Fruit fly (Drosophila melanogaster) whole organism, embryonic: ENCODE results near the gene Ubc4.
A peak's percentile ranks its signal among the peaks of the same experiment; 100 is the strongest.

ENCODE experiments used
- CG11247 ChIP-seq: fragments of 200-800 bp; sonication (Bioruptor generic); IDR thresholded peaks from 2 replicates; pipeline ENCODE4 v1.3.6; 2022; ENCODE audit warnings: missing biosample characterization, missing genetic modification characterization
- CG11696 ChIP-seq: fragments of 200-800 bp; sonication (Bioruptor generic); IDR thresholded peaks from 2 replicates; pipeline ENCODE4 v1.3.6; 2022; ENCODE audit warnings: missing biosample characterization, missing genetic modification characterization
- CG12769 ChIP-seq: fragments of 200-800 bp; sonication (Bioruptor generic); optimal IDR thresholded peaks from 2 replicates; lab custom pipeline; 2019; ENCODE audit warnings: missing biosample characterization, mild to moderate bottlenecking, missing genetic modification characterization, moderate library complexity
- CG13123 ChIP-seq: fragments of 200-800 bp; sonication (Bioruptor generic); optimal IDR thresholded peaks from 2 replicates; lab custom pipeline; 2016; ENCODE audit warnings: missing biosample characterization, missing genetic modification characterization
- CG14965 ChIP-seq: fragments of 200-800 bp; sonication (Bioruptor generic); optimal IDR thresholded peaks from 2 replicates; lab custom pipeline; 2016; ENCODE audit warnings: missing biosample characterization, missing genetic modification characterization, borderline replicate concordance
- CG15073 ChIP-seq: fragments of 200-800 bp; sonication (Bioruptor generic); optimal IDR thresholded peaks from 2 replicates; lab custom pipeline; 2016; ENCODE audit warnings: missing biosample characterization, missing genetic modification characterization
- CG17328 ChIP-seq: fragments of 200-800 bp; sonication (Bioruptor generic); IDR thresholded peaks from 2 replicates; pipeline ENCODE4 v1.3.6; 2022; ENCODE audit warnings: missing biosample characterization, missing genetic modification characterization
- CG18764 ChIP-seq: fragments of 200-800 bp; sonication (Bioruptor generic); optimal IDR thresholded peaks from 3 replicates; lab custom pipeline; 2016; ENCODE audit warnings: missing biosample characterization, missing genetic modification characterization
- CG2202 ChIP-seq: fragments of 200-800 bp; sonication (Bioruptor generic); optimal IDR thresholded peaks from 2 replicates; lab custom pipeline; 2018; ENCODE audit warnings: missing biosample characterization, mild to moderate bottlenecking, missing genetic modification characterization
- CG2678 ChIP-seq: fragments of 200-800 bp; sonication (Bioruptor generic); optimal IDR thresholded peaks from 3 replicates; lab custom pipeline; 2019; ENCODE audit warnings: missing biosample characterization, mild to moderate bottlenecking, missing genetic modification characterization, moderate library complexity
- CG32767 ChIP-seq: fragments of 200-800 bp; sonication (Bioruptor generic); IDR thresholded peaks from 2 replicates; pipeline ENCODE4 v1.3.6; 2022; ENCODE audit warnings: missing biosample characterization, missing genetic modification characterization
- CG33213 ChIP-seq: fragments of 200-800 bp; sonication (Bioruptor generic); optimal IDR thresholded peaks from 3 replicates; lab custom pipeline; 2016; ENCODE audit warnings: missing biosample characterization, missing genetic modification characterization
- CG42726 ChIP-seq: fragments of 200-800 bp; sonication (Bioruptor generic); IDR thresholded peaks from 2 replicates; pipeline ENCODE4 v1.3.6; 2022; ENCODE audit warnings: missing biosample characterization, missing genetic modification characterization; ENCODE audit not compliant: partially characterized antibody
- CG4360 ChIP-seq: fragments of 200-800 bp; sonication (Bioruptor generic); IDR thresholded peaks from 2 replicates; pipeline ENCODE4 v1.3.6; 2022; ENCODE audit warnings: missing biosample characterization, missing genetic modification characterization
- CG4617 ChIP-seq: fragments of 200-800 bp; sonication (Bioruptor generic); optimal IDR thresholded peaks from 3 replicates; lab custom pipeline; 2016; ENCODE audit warnings: missing biosample characterization, missing genetic modification characterization, borderline replicate concordance
- CG6689 ChIP-seq: fragments of 200-800 bp; sonication (Bioruptor generic); IDR thresholded peaks from 2 replicates; pipeline ENCODE4 v1.3.6; 2022; ENCODE audit warnings: missing biosample characterization, missing genetic modification characterization
- CG7987 ChIP-seq: fragments of 200-800 bp; sonication (Bioruptor generic); optimal IDR thresholded peaks from 2 replicates; lab custom pipeline; 2018; ENCODE audit warnings: missing biosample characterization, mild to moderate bottlenecking, missing genetic modification characterization, moderate library complexity
- CG9797 ChIP-seq: fragments of 200-800 bp; sonication (Bioruptor generic); optimal IDR thresholded peaks from 3 replicates; lab custom pipeline; 2018; ENCODE audit warnings: missing biosample characterization, mild to moderate bottlenecking, missing genetic modification characterization
- CHES-1-like ChIP-seq: fragments of 200-800 bp; sonication (Bioruptor generic); optimal IDR thresholded peaks from 2 replicates; lab custom pipeline; 2016; ENCODE audit warnings: missing biosample characterization, missing genetic modification characterization
- CoRest ChIP-seq: fragments of 200-800 bp; sonication (Bioruptor generic); optimal IDR thresholded peaks from 3 replicates; lab custom pipeline; 2018; ENCODE audit warnings: missing biosample characterization, mild to moderate bottlenecking, missing genetic modification characterization, moderate library complexity
- Drgx ChIP-seq: fragments of 200-800 bp; sonication (Bioruptor generic); IDR thresholded peaks from 2 replicates; pipeline ENCODE4 v1.3.6; 2022; ENCODE audit warnings: missing biosample characterization, missing genetic modification characterization
- Eip74EF ChIP-seq, 2 experiments: fragments of 200-800 bp in 1 of 2; fragments of >200 bp in 1 of 2; sonication (Bioruptor generic) in 1 of 2; optimal IDR thresholded peaks; 2 replicates each; lab custom pipeline; 2017 to 2019; ENCODE audit warnings: missing biosample characterization in 2 of 2, missing genetic modification characterization in 2 of 2, mild to moderate bottlenecking in 1 of 2, moderate library complexity in 1 of 2
- Ets97D ChIP-seq: fragments of 200-800 bp; sonication (Bioruptor generic); optimal IDR thresholded peaks from 3 replicates; lab custom pipeline; 2016; ENCODE audit warnings: missing biosample characterization, missing genetic modification characterization
- H15 ChIP-seq: fragments of 200-800 bp; sonication (Bioruptor generic); IDR thresholded peaks from 3 replicates; pipeline ENCODE4 v1.3.6; 2022; ENCODE audit warnings: missing biosample characterization, missing genetic modification characterization
- HLH54F ChIP-seq: fragments of 200-800 bp; sonication (Bioruptor generic); optimal IDR thresholded peaks from 3 replicates; lab custom pipeline; 2016; ENCODE audit warnings: missing biosample characterization, missing genetic modification characterization
- HLHmδ ChIP-seq: fragments of 200-800 bp; sonication (Bioruptor generic); optimal IDR thresholded peaks from 2 replicates; lab custom pipeline; 2018; ENCODE audit warnings: missing biosample characterization, mild to moderate bottlenecking, missing genetic modification characterization, moderate library complexity
- Hand ChIP-seq: fragments of 200-800 bp; sonication (Bioruptor generic); optimal IDR thresholded peaks from 2 replicates; lab custom pipeline; 2017; ENCODE audit warnings: mild to moderate bottlenecking, missing biosample characterization, missing genetic modification reagents, missing genetic modification characterization
- HmgZ ChIP-seq: fragments of 200-800 bp; sonication (Bioruptor generic); optimal IDR thresholded peaks from 2 replicates; lab custom pipeline; 2018; ENCODE audit warnings: missing biosample characterization, mild to moderate bottlenecking, missing genetic modification characterization
- Kr ChIP-seq: fragments of 200-800 bp; sonication (Bioruptor generic); optimal IDR thresholded peaks from 2 replicates; lab custom pipeline; 2017; ENCODE audit warnings: missing biosample characterization, mild to moderate bottlenecking, missing genetic modification characterization
- Med ChIP-seq: fragments of 200-800 bp; sonication (Bioruptor generic); peaks from one replicate; lab custom pipeline; 2016; ENCODE audit warnings: missing biosample characterization, missing genetic modification characterization, mild to moderate bottlenecking, inconsistent platforms, moderate library complexity
- NK7.1 ChIP-seq: fragments of 200-800 bp; sonication (Bioruptor generic); optimal IDR thresholded peaks from 3 replicates; lab custom pipeline; 2016; ENCODE audit warnings: missing biosample characterization, missing genetic modification characterization
- Pdp1 ChIP-seq, 2 experiments: fragments of 200-800 bp; sonication (Bioruptor generic); optimal IDR thresholded peaks; 3 replicates each; lab custom pipeline; 2016; ENCODE audit warnings: missing biosample characterization in 2 of 2, missing genetic modification characterization in 2 of 2, mild to moderate bottlenecking in 1 of 2, moderate library complexity in 1 of 2
- Poxn ChIP-seq: fragments of 200-800 bp; sonication (Bioruptor generic); IDR thresholded peaks from 2 replicates; pipeline ENCODE4 v1.3.6; 2022; ENCODE audit warnings: missing biosample characterization, missing genetic modification characterization
- Ravus ChIP-seq: fragments of 200-800 bp; sonication (Bioruptor generic); IDR thresholded peaks from 2 replicates; pipeline ENCODE4 v1.3.6; 2022; ENCODE audit warnings: missing biosample characterization, missing genetic modification characterization
- Taf1 ChIP-seq: fragments of 200-800 bp; sonication (Bioruptor generic); IDR thresholded peaks from 2 replicates; pipeline ENCODE4 v1.3.6; 2022; ENCODE audit warnings: missing biosample characterization, missing genetic modification characterization
- Trl ChIP-seq, 3 experiments: fragments of >200 bp in 2 of 3; fragments of 200-800 bp in 1 of 3; sonication (Bioruptor generic) in 1 of 3; optimal IDR thresholded peaks; 2 replicates in 1 of 3; 3 replicates in 2 of 3; lab custom pipeline; 2016 to 2017; ENCODE audit warnings: missing biosample characterization in 1 of 3, missing genetic modification characterization in 1 of 3
- aop ChIP-seq: fragments of 200-800 bp; sonication (Bioruptor generic); IDR thresholded peaks from 2 replicates; pipeline ENCODE4 v1.3.6; 2022; ENCODE audit warnings: missing biosample characterization, missing genetic modification characterization
- az2 ChIP-seq: fragments of 200-800 bp; sonication (Bioruptor generic); optimal IDR thresholded peaks from 3 replicates; lab custom pipeline; 2016; ENCODE audit warnings: missing biosample characterization, missing genetic modification characterization
- btn ChIP-seq: fragments of 200-800 bp; sonication (Bioruptor generic); optimal IDR thresholded peaks from 2 replicates; lab custom pipeline; 2016; ENCODE audit warnings: missing biosample characterization, missing genetic modification characterization
- dan ChIP-seq: fragments of 200-800 bp; sonication (Bioruptor generic); IDR thresholded peaks from 2 replicates; pipeline ENCODE4 v1.3.6; 2022; ENCODE audit warnings: missing biosample characterization, missing genetic modification characterization
- dati ChIP-seq: fragments of 200-800 bp; sonication (Bioruptor generic); IDR thresholded peaks from 2 replicates; pipeline ENCODE4 v1.3.6; 2022; ENCODE audit warnings: missing biosample characterization, missing genetic modification characterization
- fd3F ChIP-seq: fragments of 200-800 bp; sonication (Bioruptor generic); optimal IDR thresholded peaks from 2 replicates; lab custom pipeline; 2018; ENCODE audit warnings: missing biosample characterization, mild to moderate bottlenecking, missing genetic modification characterization, moderate library complexity
- hb ChIP-seq: fragments of 200-800 bp; sonication (Bioruptor generic); IDR thresholded peaks from 3 replicates; pipeline ENCODE4 v1.3.6; 2022; ENCODE audit warnings: missing biosample characterization, missing genetic modification characterization; ENCODE audit not compliant: partially characterized antibody
- hth ChIP-seq: fragments of >200 bp; optimal IDR thresholded peaks from 2 replicates; lab custom pipeline; 2017; ENCODE audit warnings: inconsistent platforms
- kni ChIP-seq: fragments of 200-800 bp; sonication (Bioruptor generic); optimal IDR thresholded peaks from 3 replicates; lab custom pipeline; 2017; ENCODE audit warnings: mild to moderate bottlenecking, missing biosample characterization, missing genetic modification reagents, missing genetic modification characterization
- mirr ChIP-seq: fragments of 200-800 bp; sonication (Bioruptor generic); optimal IDR thresholded peaks from 3 replicates; lab custom pipeline; 2018; ENCODE audit warnings: missing biosample characterization, mild to moderate bottlenecking, missing genetic modification characterization
- scrt ChIP-seq: fragments of 200-800 bp; sonication (Bioruptor generic); optimal IDR thresholded peaks from 2 replicates; lab custom pipeline; 2018; ENCODE audit warnings: missing biosample characterization, mild to moderate bottlenecking, missing genetic modification characterization, moderate library complexity
- sd ChIP-seq: fragments of 200-800 bp; sonication (Bioruptor generic); optimal IDR thresholded peaks from 3 replicates; lab custom pipeline; 2018; ENCODE audit warnings: missing biosample characterization, mild to moderate bottlenecking, missing genetic modification characterization, moderate library complexity
- vvl ChIP-seq: fragments of 200-800 bp; sonication (Bioruptor generic); IDR thresholded peaks from 2 replicates; pipeline ENCODE4 v1.3.6; 2022; ENCODE audit warnings: missing biosample characterization, missing genetic modification characterization
- wdn ChIP-seq: fragments of 200-800 bp; sonication (Bioruptor generic); IDR thresholded peaks from 2 replicates; pipeline ENCODE4 v1.3.6; 2022; ENCODE audit warnings: missing biosample characterization, missing genetic modification characterization

Gene Ubc4

dm6 chr3L:9692234-9692891 lies 5.8 kb upstream of the Ubc4 start (continued):
- TF ChIP-seq Taf1 (GFP tag; lab: Robert Waterston, UW) (no peak), H15 (GFP tag; lab: Robert Waterston, UW) (no peak), Ravus (GFP tag; lab: Robert Waterston, UW) (no peak), Hand (GFP tag; lab: Kevin White, UChicago) (no peak), dan (GFP tag; lab: Robert Waterston, UW) (no peak), fd3F (GFP tag; lab: Kevin White, UChicago) (no peak), HmgZ (tag; lab: Kevin White, UChicago) (no peak), NK7.1 (GFP tag; lab: Kevin White, UChicago) (no peak), mirr (peak; percentile 57), CG7987 (GFP tag; lab: Kevin White, UChicago) (peak; percentile 0), Med (GFP tag; lab: Kevin White, UChicago) (no peak), hb (GFP tag; lab: Robert Waterston, UW) (no peak), CG12769 (tag; lab: Kevin White, UChicago) (peak; percentile 48), CG11247 (GFP tag; lab: Robert Waterston, UW) (no peak), vvl (GFP tag; lab: Robert Waterston, UW) (no peak), CG14965 (no peak), sd (peak; percentile 27), HLHmδ (GFP tag; lab: Kevin White, UChicago) (peak; percentile 66), Pdp1 (GFP tag; optimal IDR thresholded peaks at IDR 0.05; lab: Kevin White, UChicago) (peak in 1 of 2 experiments; percentile 23), btn (GFP tag; lab: Kevin White, UChicago) (no peak), CG6689 (GFP tag; lab: Robert Waterston, UW) (no peak), CG18764 (no peak), wdn (no peak), CG9797 (GFP tag; lab: Kevin White, UChicago) (no peak), Trl (optimal IDR thresholded peaks at IDR 0.05; lab: Kevin White, UChicago) (peak; percentile 98 to 100), Trl (GFP tag; optimal IDR thresholded peaks at IDR 0.05; lab: Kevin White, UChicago) (no peak), CG32767 (no peak), CG33213 (GFP tag; lab: Kevin White, UChicago) (no peak), CG13123 (GFP tag; lab: Kevin White, UChicago) (no peak), CG11696 (no peak), kni (GFP tag; lab: Kevin White, UChicago) (no peak), CHES-1-like (GFP tag; lab: Kevin White, UChicago) (no peak), CG4617 (GFP tag; lab: Kevin White, UChicago) (no peak)

- TF ChIP-seq dati (GFP tag; lab: Robert Waterston, UW) (peak; percentile 26; the same call in 1 of the 2 replicates), CG15073 (GFP tag; lab: Kevin White, UChicago) (peak; percentile 71), Kr (GFP tag; lab: Kevin White, UChicago) (no peak), Poxn (GFP tag; lab: Robert Waterston, UW) (peak; percentile 75), CG17328 (GFP tag; lab: Robert Waterston, UW) (peak; percentile 83), Ets97D (GFP tag; lab: Kevin White, UChicago) (peak; percentile 80), hth (lab: Kevin White, UChicago) (no peak), CoRest (peak; percentile 99), CG4360 (GFP tag; lab: Robert Waterston, UW) (no peak), Drgx (GFP tag; lab: Robert Waterston, UW) (peak; percentile 83), az2 (peak; percentile 97), Eip74EF (GFP tag; optimal IDR thresholded peaks at IDR 0.05; lab: Kevin White, UChicago) (peak in 1 of 2 experiments; percentile 95), aop (GFP tag; lab: Robert Waterston, UW) (peak; percentile 70; the same call in 1 of the 2 replicates), CG42726 (GFP tag; lab: Robert Waterston, UW) (no peak), scrt (GFP tag; lab: Kevin White, UChicago) (peak; percentile 90), CG2202 (peak; percentile 73), HLH54F (peak; percentile 98), CG2678 (peak; percentile 98)
Observed at dm6 chr3L:9692892-9693551, 5.1 kb upstream of the Ubc4 start.
